Fruit fly (Drosophila melanogaster): Measurements from ENCODE around the gene CG6790.

dm6 chr3R:11569993-11570392 lies 8.6 kb downstream of the CG6790 start:
- TF ChIP-seq dsf (GFP tag; optimal IDR thresholded peaks at IDR 0.05; ENCODE audit: borderline replicate concordance) (no peak), ey (GFP tag; optimal IDR thresholded peaks at IDR 0.05) (no peak), h (GFP tag; optimal IDR thresholded peaks at IDR 0.05) (no peak), GATAd (GFP tag; optimal IDR thresholded peaks at IDR 0.05) (no peak), Hr78 (GFP tag; optimal IDR thresholded peaks at IDR 0.05) (no peak), br (GFP tag; optimal IDR thresholded peaks at IDR 0.05) (no peak), psq (GFP tag; optimal IDR thresholded peaks at IDR 0.05) (no peak), sv (GFP tag; optimal IDR thresholded peaks at IDR 0.05) (no peak), N (GFP tag; optimal IDR thresholded peaks at IDR 0.05) (no peak), usp (GFP tag; optimal IDR thresholded peaks at IDR 0.05) (no peak), pan (optimal IDR thresholded peaks at IDR 0.05) (no peak)

All from whole organism, wandering third instar larva.